Fruit fly (Drosophila melanogaster) S2 (cell line): Measurements from ENCODE around the gene sdt.

Experiments
- CG8478 ChIP-seq: fragments of >200 bp; optimal IDR thresholded peaks from 2 replicates; lab custom pipeline; 2018
- CTCF ChIP-seq, 2 experiments: fragments of >200 bp; optimal IDR thresholded peaks; 2 replicates each; lab custom pipeline; 2018

DNA sequence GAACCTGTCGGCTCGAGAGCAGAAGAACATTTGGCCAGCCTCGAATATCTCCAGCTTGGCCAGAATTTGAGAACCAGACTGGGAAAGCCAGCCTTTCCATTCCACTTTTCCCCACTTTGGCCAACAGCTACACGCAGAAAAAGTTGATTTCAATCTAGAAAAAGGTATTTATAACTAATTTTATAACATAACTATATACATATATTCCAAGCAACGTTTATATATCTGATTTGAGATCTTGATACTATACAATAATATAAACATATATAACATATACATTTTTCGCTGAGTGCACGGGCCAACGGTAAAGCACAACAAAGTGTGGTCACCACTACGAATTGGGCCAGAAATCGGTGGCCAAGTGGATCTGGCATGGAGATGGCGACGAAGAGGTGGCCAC lies 14.9 kb upstream of the sdt start:
- TF ChIP-seq CG8478 (lab: Kevin White, UChicago): no peak
- TF ChIP-seq CTCF (optimal IDR thresholded peaks at IDR 0.05; lab: Kevin White, UChicago): no peak
